Fruit fly (Drosophila melanogaster): Measurements from ENCODE around the gene Rpt3R.

DNA sequence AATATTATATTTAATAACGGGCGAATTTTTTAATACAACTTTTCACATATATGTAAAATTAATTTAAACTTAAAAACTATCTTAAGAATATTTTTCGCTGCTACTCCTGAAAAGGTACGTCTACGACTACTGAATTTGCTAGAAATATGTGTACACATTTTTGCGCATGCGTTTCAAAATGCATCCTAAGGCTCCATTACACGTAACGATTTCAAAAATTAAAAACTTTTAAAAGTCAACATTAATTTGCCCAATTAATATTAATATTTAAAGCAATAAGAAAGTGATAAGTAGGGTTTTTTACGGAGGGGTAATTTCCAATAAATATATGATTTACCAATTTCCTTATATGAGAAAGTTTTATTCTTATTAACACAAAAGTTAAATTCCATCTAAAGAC is 25.5 kb downstream of the Rpt3R start, which contains the start of gene FoxP:
- TF ChIP-seq CG32264 (GFP tag; optimal IDR thresholded peaks at IDR 0.05) (no peak), h (GFP tag; optimal IDR thresholded peaks at IDR 0.05) (no peak), dmrt93B (GFP tag; optimal IDR thresholded peaks at IDR 0.05) (no peak), foxo (GFP tag; optimal IDR thresholded peaks at IDR 0.05) (no peak), HLH106 (tag; optimal IDR thresholded peaks at IDR 0.05) (no peak), sage (GFP tag; optimal IDR thresholded peaks at IDR 0.05) (no peak)
